Fruit fly (Drosophila melanogaster) S2 (cell line): Measurements from ENCODE around the gene inaF-C.

Source experiments
- CG8478 ChIP-seq: fragments of >200 bp; optimal IDR thresholded peaks from 2 replicates; lab custom pipeline; 2018
- CTCF ChIP-seq, 2 experiments: fragments of >200 bp; optimal IDR thresholded peaks; 2 replicates each; lab custom pipeline; 2018

DNA sequence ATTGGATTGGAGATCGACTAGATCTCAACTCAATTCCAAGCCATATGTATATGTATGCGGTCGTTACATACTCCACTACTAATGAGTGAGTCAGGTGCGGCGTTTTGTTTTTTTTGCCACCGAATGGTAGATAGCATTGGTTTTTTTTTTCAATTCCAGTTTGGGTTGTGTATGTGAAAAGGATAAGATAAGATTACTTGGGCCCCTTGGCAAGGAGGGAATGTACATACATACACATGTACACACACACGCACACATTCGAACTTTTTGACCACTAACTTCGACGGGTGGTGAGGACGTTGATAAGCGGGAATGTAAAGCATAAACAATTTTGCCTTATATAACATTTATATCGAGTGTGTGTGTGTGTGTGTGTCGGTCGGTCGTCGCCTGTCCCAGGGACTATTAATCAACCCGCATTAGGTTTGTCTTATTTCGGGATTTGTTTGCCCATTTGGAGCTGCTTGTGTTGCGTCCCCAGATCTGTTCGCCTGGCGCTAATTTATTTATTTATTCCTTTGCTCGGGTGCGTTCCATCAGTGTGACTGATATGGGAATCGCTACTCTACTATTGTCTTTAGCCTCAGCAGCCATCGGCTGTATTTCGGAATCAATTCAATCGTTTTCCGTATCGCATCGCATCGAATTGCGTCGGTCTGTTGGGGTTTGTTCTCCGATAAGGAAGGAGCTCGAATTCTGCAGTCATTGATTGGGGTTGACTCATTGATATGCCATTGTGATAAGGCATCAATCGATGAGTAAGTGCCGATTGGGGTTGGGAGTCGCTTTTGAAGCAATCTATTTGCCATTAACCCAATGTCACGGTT is 43.7 kb downstream of the inaF-C start:
- TF ChIP-seq CG8478 (lab: Kevin White, UChicago) (no peak), CTCF (optimal IDR thresholded peaks at IDR 0.05; lab: Kevin White, UChicago) (no peak)
